Worm (Caenorhabditis elegans) whole organism, L1 larva: ENCODE results near the gene F54C9.11.

ENCODE experiments used
- C04F5.9 ChIP-seq: sonication (generic microtip); optimal IDR thresholded peaks from 2 replicates; lab custom pipeline; 2016; ENCODE audit warnings: missing genetic modification characterization, missing compliant biosample characterization
- C16A3.4 ChIP-seq: fragments of 150-350 bp; optimal IDR thresholded peaks from 2 replicates; lab custom pipeline; 2014; ENCODE audit warnings: missing biosample characterization, missing genetic modification characterization
- C34B4.2 ChIP-seq: sonication (generic microtip); optimal IDR thresholded peaks from 2 replicates; lab custom pipeline; 2017; ENCODE audit warnings: mild to moderate bottlenecking, missing genetic modification characterization, missing compliant biosample characterization
- F16B12.6 ChIP-seq: fragments of 150-350 bp; optimal IDR thresholded peaks from 2 replicates; lab custom pipeline; 2014; ENCODE audit warnings: missing biosample characterization, missing genetic modification characterization
- Y116A8C.19 ChIP-seq: sonication (generic microtip); optimal IDR thresholded peaks from 2 replicates; lab custom pipeline; 2016; ENCODE audit warnings: missing compliant biosample characterization, missing genetic modification characterization, borderline replicate concordance
- aha-1 ChIP-seq: fragments of 150-350 bp; optimal IDR thresholded peaks from 2 replicates; lab custom pipeline; 2014; ENCODE audit warnings: missing biosample characterization, missing genetic modification characterization
- alr-1 ChIP-seq: fragments of 200-800 bp; sonication (Bioruptor generic); optimal IDR thresholded peaks from 2 replicates; lab custom pipeline; 2018; ENCODE audit warnings: borderline replicate concordance, mild to moderate bottlenecking, missing genetic modification characterization, missing compliant biosample characterization
- ama-1 ChIP-seq: fragments of 150-350 bp; optimal IDR thresholded peaks from 2 replicates; lab custom pipeline; 2014
- blmp-1 ChIP-seq: fragments of 150-350 bp; optimal IDR thresholded peaks from 2 replicates; lab custom pipeline; 2014; ENCODE audit warnings: missing biosample characterization, missing genetic modification characterization
- ceh-63 ChIP-seq: fragments of 200-800 bp; sonication (Bioruptor generic); optimal IDR thresholded peaks from 2 replicates; lab custom pipeline; 2018; ENCODE audit warnings: mild to moderate bottlenecking, missing genetic modification characterization, missing compliant biosample characterization
- ceh-8 ChIP-seq: fragments of 200-800 bp; sonication (Bioruptor generic); optimal IDR thresholded peaks from 2 replicates; lab custom pipeline; 2018; ENCODE audit warnings: mild to moderate bottlenecking, missing genetic modification characterization, moderate library complexity, missing compliant biosample characterization
- dpl-1 ChIP-seq, 3 experiments: fragments of 150-350 bp in 2 of 3; sonication (generic microtip) in 1 of 3; optimal IDR thresholded peaks; 2 replicates each; lab custom pipeline; 2014 to 2017; ENCODE audit warnings: missing biosample characterization in 3 of 3, missing genetic modification characterization in 3 of 3, missing genetic modification reagents in 3 of 3
- efl-1 ChIP-seq, 4 experiments: fragments of 150-350 bp; optimal IDR thresholded peaks in 3 of 4; peaks in 1 of 4; 1 replicate in 1 of 4; 2 replicates in 3 of 4; lab custom pipeline; 2014; ENCODE audit warnings: missing biosample characterization in 2 of 4, missing genetic modification characterization in 2 of 4, missing genetic modification reagents in 2 of 4
- egl-13 ChIP-seq: sonication (generic microtip); optimal IDR thresholded peaks from 2 replicates; lab custom pipeline; 2016; ENCODE audit warnings: missing genotype, missing genetic modification reagents, missing genetic modification characterization, missing compliant biosample characterization
- elt-2 ChIP-seq: sonication (generic microtip); optimal IDR thresholded peaks from 2 replicates; lab custom pipeline; 2016; ENCODE audit warnings: missing genetic modification characterization, mild to moderate bottlenecking, inconsistent platforms, missing compliant biosample characterization, missing genetic modification reagents
- ets-5 ChIP-seq: fragments of 200-800 bp; sonication (Bioruptor generic); IDR thresholded peaks from 2 replicates; pipeline ENCODE4 v1.3.6; 2022; ENCODE audit warnings: missing genetic modification characterization, missing compliant biosample characterization
- fkh-8 ChIP-seq: sonication (generic microtip); optimal IDR thresholded peaks from 2 replicates; lab custom pipeline; 2016; ENCODE audit warnings: mild to moderate bottlenecking, missing genetic modification characterization, missing compliant biosample characterization
- grh-1 ChIP-seq: fragments of 200-800 bp; sonication (Bioruptor generic); IDR thresholded peaks from 2 replicates; pipeline ENCODE4 v1.3.6; 2022; ENCODE audit warnings: missing genetic modification reagents, missing genetic modification characterization, missing compliant biosample characterization
- hpl-2 ChIP-seq: fragments of 150-350 bp; optimal IDR thresholded peaks from 2 replicates; lab custom pipeline; 2014; ENCODE audit warnings: missing biosample characterization, missing genetic modification reagents, missing genetic modification characterization
- jun-1 ChIP-seq: fragments of 150-350 bp; optimal IDR thresholded peaks from 2 replicates; lab custom pipeline; 2014; ENCODE audit warnings: missing biosample characterization, missing genetic modification reagents, missing genetic modification characterization
- lin-13 ChIP-seq: fragments of 150-350 bp; optimal IDR thresholded peaks from 2 replicates; lab custom pipeline; 2014; ENCODE audit warnings: missing biosample characterization, missing genetic modification reagents, missing genetic modification characterization
- lin-14 ChIP-seq: fragments of 200-800 bp; sonication (Bioruptor generic); optimal IDR thresholded peaks from 2 replicates; lab custom pipeline; 2018; ENCODE audit warnings: mild to moderate bottlenecking, missing genetic modification characterization, moderate library complexity, missing compliant biosample characterization
- lin-15B ChIP-seq: fragments of 150-350 bp; sonication (generic microtip); optimal IDR thresholded peaks from 3 replicates; lab custom pipeline; 2014; ENCODE audit warnings: missing biosample characterization, missing genetic modification characterization
- lin-35 ChIP-seq, 2 experiments: fragments of 150-350 bp; optimal IDR thresholded peaks; 2 replicates each; lab custom pipeline; 2014; ENCODE audit warnings: missing biosample characterization in 2 of 2, missing genetic modification characterization in 2 of 2, missing genetic modification reagents in 2 of 2
- lir-3 ChIP-seq: sonication (generic microtip); optimal IDR thresholded peaks from 2 replicates; lab custom pipeline; 2016; ENCODE audit warnings: mild to moderate bottlenecking, missing genetic modification characterization, moderate library complexity, missing compliant biosample characterization; ENCODE audit not compliant: poor library complexity
- lsy-2 ChIP-seq, 2 experiments: fragments of 150-350 bp; optimal IDR thresholded peaks; 2 replicates each; lab custom pipeline; 2014; ENCODE audit warnings: missing biosample characterization in 2 of 2, missing genetic modification characterization in 2 of 2
- mef-2 ChIP-seq: fragments of 150-350 bp; optimal IDR thresholded peaks from 2 replicates; lab custom pipeline; 2014; ENCODE audit warnings: missing biosample characterization, missing genetic modification characterization
- mep-1 ChIP-seq: fragments of 150-350 bp; optimal IDR thresholded peaks from 2 replicates; lab custom pipeline; 2014; ENCODE audit warnings: missing biosample characterization, missing genetic modification characterization
- nhr-11 ChIP-seq: fragments of 150-350 bp; optimal IDR thresholded peaks from 2 replicates; lab custom pipeline; 2014; ENCODE audit warnings: missing biosample characterization, missing genetic modification characterization
- nhr-237 ChIP-seq: fragments of 150-350 bp; optimal IDR thresholded peaks from 2 replicates; lab custom pipeline; 2014; ENCODE audit warnings: missing biosample characterization, missing genetic modification characterization
- nhr-76 ChIP-seq: sonication (generic microtip); optimal IDR thresholded peaks from 2 replicates; lab custom pipeline; 2017; ENCODE audit warnings: missing biosample characterization, missing genetic modification characterization
- nhr-77 ChIP-seq: fragments of 150-350 bp; optimal IDR thresholded peaks from 2 replicates; lab custom pipeline; 2014; ENCODE audit warnings: missing biosample characterization, missing genetic modification characterization
- nhr-84 ChIP-seq: sonication (generic microtip); optimal IDR thresholded peaks from 2 replicates; lab custom pipeline; 2017; ENCODE audit warnings: missing biosample characterization, missing genetic modification characterization
- nhr-90 ChIP-seq: sonication (generic microtip); optimal IDR thresholded peaks from 2 replicates; lab custom pipeline; 2016; ENCODE audit warnings: mild to moderate bottlenecking, missing genetic modification characterization, missing compliant biosample characterization; ENCODE audit not compliant: poor library complexity
- pag-3 ChIP-seq: sonication (generic microtip); optimal IDR thresholded peaks from 2 replicates; lab custom pipeline; 2017; ENCODE audit warnings: missing genetic modification characterization, mild to moderate bottlenecking, missing compliant biosample characterization, antibody characterized with exemption, borderline replicate concordance; ENCODE audit not compliant: insufficient read depth
- pax-3 ChIP-seq: fragments of 200-800 bp; sonication (Bioruptor generic); optimal IDR thresholded peaks from 2 replicates; lab custom pipeline; 2018; ENCODE audit warnings: mild to moderate bottlenecking, missing genetic modification characterization, moderate library complexity, missing compliant biosample characterization
- pqm-1 ChIP-seq: sonication (generic microtip); optimal IDR thresholded peaks from 3 replicates; lab custom pipeline; 2017; ENCODE audit warnings: missing biosample characterization, missing genetic modification characterization
- skn-1 ChIP-seq: fragments of 150-350 bp; optimal IDR thresholded peaks from 2 replicates; lab custom pipeline; 2014; ENCODE audit warnings: missing biosample characterization, missing genetic modification characterization
- snpc-4 ChIP-seq: fragments of 150-350 bp; optimal IDR thresholded peaks from 2 replicates; lab custom pipeline; 2014; ENCODE audit warnings: missing biosample characterization, missing genetic modification characterization
- sox-4 ChIP-seq: sonication (generic microtip); optimal IDR thresholded peaks from 2 replicates; lab custom pipeline; 2016; ENCODE audit warnings: missing genetic modification characterization, missing compliant biosample characterization
- sptf-1 ChIP-seq: fragments of 150-350 bp; optimal IDR thresholded peaks from 2 replicates; lab custom pipeline; 2014; ENCODE audit warnings: missing biosample characterization, missing genetic modification characterization
- tbx-2 ChIP-seq: sonication (generic microtip); optimal IDR thresholded peaks from 2 replicates; lab custom pipeline; 2016; ENCODE audit warnings: missing genetic modification characterization, missing compliant biosample characterization
- tlp-1 ChIP-seq: fragments of 150-350 bp; optimal IDR thresholded peaks from 2 replicates; lab custom pipeline; 2014; ENCODE audit warnings: missing biosample characterization, missing genetic modification characterization
- unc-130 ChIP-seq: fragments of 150-350 bp; optimal IDR thresholded peaks from 2 replicates; lab custom pipeline; 2017; ENCODE audit warnings: missing biosample characterization, missing genetic modification characterization, inconsistent platforms
- unc-86 ChIP-seq: sonication (generic microtip); optimal IDR thresholded peaks from 2 replicates; lab custom pipeline; 2016; ENCODE audit warnings: missing genetic modification characterization, missing compliant biosample characterization
- unc-98 ChIP-seq: fragments of 200-800 bp; sonication (Bioruptor generic); IDR thresholded peaks from 2 replicates; pipeline ENCODE4 v1.3.6; 2022; ENCODE audit warnings: missing genetic modification characterization, missing compliant biosample characterization
- vab-15 ChIP-seq: sonication (generic microtip); optimal IDR thresholded peaks from 2 replicates; lab custom pipeline; 2017; ENCODE audit warnings: missing genotype, mild to moderate bottlenecking, missing genetic modification characterization, missing compliant biosample characterization
- xbp-1 ChIP-seq: sonication (generic microtip); optimal IDR thresholded peaks from 2 replicates; lab custom pipeline; 2016; ENCODE audit warnings: missing genetic modification characterization, missing compliant biosample characterization
- zip-4 ChIP-seq: fragments of 200-800 bp; sonication (Bioruptor generic); optimal IDR thresholded peaks from 2 replicates; lab custom pipeline; 2018; ENCODE audit warnings: mild to moderate bottlenecking, missing genetic modification characterization, moderate library complexity, missing compliant biosample characterization
- ztf-11 ChIP-seq, 2 experiments: sonication (generic microtip); optimal IDR thresholded peaks; 2 replicates each; lab custom pipeline; 2016 to 2017; ENCODE audit warnings: missing genetic modification characterization in 2 of 2, missing biosample characterization in 1 of 2, missing compliant biosample characterization in 1 of 2
- ztf-4 ChIP-seq: fragments of 150-350 bp; optimal IDR thresholded peaks from 2 replicates; lab custom pipeline; 2014; ENCODE audit warnings: missing biosample characterization, missing genetic modification characterization

F54C9.11 gene

ce11 chrII:8566806-8567266 is 18.1 kb downstream of the F54C9.11 start, which contains the start of gene F54C9.3:
F54C9.3 (minus strand) TSS chrII:8566856.
- TF ChIP-seq dpl-1 (GFP tag; optimal IDR thresholded peaks at IDR 0.05; lab: Kevin White, UChicago) (peak in 1 of 3 experiments; percentile 27), pqm-1 (tag; lab: Kevin White, UChicago) (peak; percentile 57), C04F5.9 (tag; lab: Kevin White, UChicago) (no peak), zip-4 (GFP tag; lab: Kevin White, UChicago) (no peak), ama-1 (peak; percentile 1), grh-1 (GFP tag; lab: Robert Waterston, UW) (no peak), ets-5 (GFP tag; lab: Robert Waterston, UW) (no peak), efl-1 (optimal IDR thresholded peaks at IDR 0.05; lab: Kevin White, UChicago) (no peak), efl-1 (GFP tag; optimal IDR thresholded peaks at IDR 0.05 in 1 of 2; lab: Kevin White, UChicago) (peak in 1 of 2 experiments; percentile 92), lsy-2 (tag; optimal IDR thresholded peaks at IDR 0.05; lab: Kevin White, UChicago) (peak in 1 of 2 experiments; percentile 13), sox-4 (tag; lab: Kevin White, UChicago) (no peak), unc-86 (tag; lab: Kevin White, UChicago) (no peak), jun-1 (tag; lab: Kevin White, UChicago) (peak; percentile 30), lin-14 (no peak), tlp-1 (tag; lab: Kevin White, UChicago) (peak; percentile 16), lin-35 (GFP tag; optimal IDR thresholded peaks at IDR 0.05; lab: Kevin White, UChicago) (peak in 1 of 2 experiments; percentile 54), pag-3 (no peak), nhr-84 (tag; lab: Kevin White, UChicago) (no peak), vab-15 (tag; lab: Kevin White, UChicago) (no peak), Y116A8C.19 (tag; lab: Kevin White, UChicago) (no peak), fkh-8 (tag; lab: Kevin White, UChicago) (no peak), elt-2 (tag; lab: Kevin White, UChicago) (peak; percentile 85), nhr-237 (tag; lab: Kevin White, UChicago) (no peak), nhr-76 (tag; lab: Kevin White, UChicago) (no peak), F16B12.6 (tag; lab: Kevin White, UChicago) (no peak), lin-15B (no peak), sptf-1 (no peak), pax-3 (no peak), hpl-2 (no peak), snpc-4 (tag; lab: Kevin White, UChicago) (no peak), tbx-2 (tag; lab: Kevin White, UChicago) (no peak)

- TF ChIP-seq C34B4.2 (tag; lab: Kevin White, UChicago) (no peak), nhr-90 (peak; percentile 7), sptf-1 (no peak), egl-13 (tag; lab: Kevin White, UChicago) (no peak), nhr-84 (tag; lab: Kevin White, UChicago) (no peak), unc-98 (no peak), ceh-63 (GFP tag; lab: Kevin White, UChicago) (no peak), efl-1 (optimal IDR thresholded peaks at IDR 0.05; lab: Kevin White, UChicago) (peak in 1 of 2 experiments; percentile 82), efl-1 (GFP tag; optimal IDR thresholded peaks at IDR 0.05 in 1 of 2; lab: Kevin White, UChicago) (peak; percentile 86 to 98), blmp-1 (tag; lab: Kevin White, UChicago) (peak; percentile 34), lir-3 (tag; lab: Kevin White, UChicago) (no peak), unc-130 (no peak), lin-13 (GFP tag; lab: Kevin White, UChicago) (peak; percentile 27), mep-1 (tag; lab: Kevin White, UChicago) (no peak), lin-35 (GFP tag; optimal IDR thresholded peaks at IDR 0.05; lab: Kevin White, UChicago) (peak; percentile 67 to 94), alr-1 (tag; lab: Kevin White, UChicago) (no peak), dpl-1 (GFP tag; optimal IDR thresholded peaks at IDR 0.05; lab: Kevin White, UChicago) (peak; percentile 65 to 86 (median 79)), aha-1 (tag; lab: Kevin White, UChicago) (no peak), nhr-77 (no peak), skn-1 (tag; lab: Kevin White, UChicago) (peak; percentile 30), ztf-11 (tag; optimal IDR thresholded peaks at IDR 0.05; lab: Kevin White, UChicago) (no peak), nhr-11 (tag; lab: Kevin White, UChicago) (no peak), C16A3.4 (no peak), ama-1 (peak; percentile 23), ceh-8 (GFP tag; lab: Kevin White, UChicago) (no peak), ztf-4 (tag; lab: Kevin White, UChicago) (no peak), mef-2 (no peak), xbp-1 (peak; percentile 78), tbx-2 (tag; lab: Kevin White, UChicago) (no peak)
These were observed 18.8 kb downstream of the F54C9.11 start, which contains the start of gene stc-1 for ce11 chrII:8566039-8566438. stc-1 (minus strand) TSS chrII:8566139.
